Worm (Caenorhabditis elegans): ENCODE results near the gene fbxb-105.

ce11 chrII:2787849-2788248 lies 17.2 kb upstream of the fbxb-105 start:
- TF ChIP-seq Y105C5A.15 (GFP tag; IDR thresholded peaks at IDR 0.05) = no peak
- no peak for TF ChIP-seq unc-130 (GFP tag; optimal IDR thresholded peaks at IDR 0.05)
- TF ChIP-seq ZK546.5 (tag; optimal IDR thresholded peaks at IDR 0.05) = no peak
- TF ChIP-seq F26F4.8 (GFP tag; conservative IDR thresholded peaks at IDR 0.05) = no peak
- no peak for TF ChIP-seq daf-8 (GFP tag; IDR thresholded peaks at IDR 0.05)
- peak in 1 of 2 experiments; percentile 81 for TF ChIP-seq unc-62 (GFP tag; optimal IDR thresholded peaks at IDR 0.05 in 1 of 2)
- TF ChIP-seq unc-62 (tag; optimal IDR thresholded peaks at IDR 0.05) = no peak
- TF ChIP-seq mdl-1 (tag; optimal IDR thresholded peaks at IDR 0.05) = no peak
- TF ChIP-seq nhr-28 (tag; optimal IDR thresholded peaks at IDR 0.05) = no peak
- TF ChIP-seq dpl-1 (GFP tag; optimal IDR thresholded peaks at IDR 0.05) = no peak
